Fruit fly (Drosophila melanogaster) whole organism, embryonic: ENCODE data around the gene nSMase.

Experiments
- CG10147 ChIP-seq: fragments of 200-800 bp; sonication (Bioruptor generic); optimal IDR thresholded peaks from 2 replicates; lab custom pipeline; 2019; ENCODE audit warnings: missing biosample characterization, mild to moderate bottlenecking, missing genetic modification characterization, moderate library complexity
- CG10267 ChIP-seq: fragments of 200-800 bp; sonication (Bioruptor generic); optimal IDR thresholded peaks from 2 replicates; lab custom pipeline; 2018; ENCODE audit warnings: missing biosample characterization, mild to moderate bottlenecking, missing genetic modification characterization, moderate library complexity
- CG10431 ChIP-seq: fragments of 200-800 bp; sonication (Bioruptor generic); optimal IDR thresholded peaks from 3 replicates; lab custom pipeline; 2018; ENCODE audit warnings: missing biosample characterization, mild to moderate bottlenecking, missing genetic modification characterization
- CG10654 ChIP-seq: fragments of 200-800 bp; sonication (Bioruptor generic); optimal IDR thresholded peaks from 2 replicates; lab custom pipeline; 2016; ENCODE audit warnings: missing biosample characterization, missing genetic modification characterization
- CG12299 ChIP-seq: fragments of 200-800 bp; sonication (Bioruptor generic); optimal IDR thresholded peaks from 2 replicates; lab custom pipeline; 2018; ENCODE audit warnings: missing biosample characterization, mild to moderate bottlenecking, missing genetic modification characterization
- CG13123 ChIP-seq: fragments of 200-800 bp; sonication (Bioruptor generic); optimal IDR thresholded peaks from 2 replicates; lab custom pipeline; 2016; ENCODE audit warnings: missing biosample characterization, missing genetic modification characterization
- CG15011 ChIP-seq: fragments of 200-800 bp; sonication (Bioruptor generic); optimal IDR thresholded peaks from 3 replicates; lab custom pipeline; 2018; ENCODE audit warnings: missing biosample characterization, mild to moderate bottlenecking, missing genetic modification characterization
- CG15269 ChIP-seq: fragments of 200-800 bp; sonication (Bioruptor generic); optimal IDR thresholded peaks from 2 replicates; lab custom pipeline; 2018; ENCODE audit warnings: missing biosample characterization, mild to moderate bottlenecking, missing genetic modification characterization, moderate library complexity
- CG2116 ChIP-seq: fragments of 200-800 bp; sonication (Bioruptor generic); optimal IDR thresholded peaks from 3 replicates; lab custom pipeline; 2018; ENCODE audit warnings: missing biosample characterization, mild to moderate bottlenecking, missing genetic modification characterization
- CG2875 ChIP-seq: fragments of 200-800 bp; sonication (Bioruptor generic); optimal IDR thresholded peaks from 2 replicates; lab custom pipeline; 2017; ENCODE audit warnings: missing biosample characterization, mild to moderate bottlenecking, missing genetic modification characterization, missing genetic modification reagents
- CG34376 ChIP-seq: fragments of 200-800 bp; sonication (Bioruptor generic); optimal IDR thresholded peaks from 2 replicates; lab custom pipeline; 2018; ENCODE audit warnings: missing biosample characterization, mild to moderate bottlenecking, missing genetic modification characterization
- CG4617 ChIP-seq: fragments of 200-800 bp; sonication (Bioruptor generic); optimal IDR thresholded peaks from 3 replicates; lab custom pipeline; 2016; ENCODE audit warnings: missing biosample characterization, missing genetic modification characterization, borderline replicate concordance
- CG4820 ChIP-seq: fragments of 200-800 bp; sonication (Bioruptor generic); optimal IDR thresholded peaks from 3 replicates; lab custom pipeline; 2016; ENCODE audit warnings: missing biosample characterization, missing genetic modification characterization
- CG4854 ChIP-seq: fragments of 200-800 bp; sonication (Bioruptor generic); optimal IDR thresholded peaks from 2 replicates; lab custom pipeline; 2016; ENCODE audit warnings: missing biosample characterization, missing genetic modification characterization, inconsistent platforms
- CG6791 ChIP-seq: fragments of 200-800 bp; sonication (Bioruptor generic); IDR thresholded peaks from 3 replicates; pipeline ENCODE4 v1.3.6; 2022; ENCODE audit warnings: missing biosample characterization, missing genetic modification characterization; ENCODE audit not compliant: partially characterized antibody
- CG7928 ChIP-seq: fragments of 200-800 bp; sonication (Bioruptor generic); optimal IDR thresholded peaks from 2 replicates; lab custom pipeline; 2017; ENCODE audit warnings: missing biosample characterization, mild to moderate bottlenecking, missing genetic modification characterization
- CG7987 ChIP-seq: fragments of 200-800 bp; sonication (Bioruptor generic); optimal IDR thresholded peaks from 2 replicates; lab custom pipeline; 2018; ENCODE audit warnings: missing biosample characterization, mild to moderate bottlenecking, missing genetic modification characterization, moderate library complexity
- CG9609 ChIP-seq: fragments of 200-800 bp; sonication (Bioruptor generic); optimal IDR thresholded peaks from 3 replicates; lab custom pipeline; 2016; ENCODE audit warnings: missing biosample characterization, missing genetic modification characterization
- Camta ChIP-seq: fragments of 200-800 bp; sonication (Bioruptor generic); optimal IDR thresholded peaks from 2 replicates; lab custom pipeline; 2016; ENCODE audit warnings: missing biosample characterization, missing genetic modification characterization
- D19B ChIP-seq: fragments of 200-800 bp; sonication (Bioruptor generic); optimal IDR thresholded peaks from 2 replicates; lab custom pipeline; 2017; ENCODE audit warnings: missing biosample characterization, mild to moderate bottlenecking, missing genetic modification characterization
- Dll ChIP-seq: fragments of 200-800 bp; sonication (Bioruptor generic); IDR thresholded peaks from 4 replicates; pipeline ENCODE4 v1.3.6; 2022; ENCODE audit warnings: missing biosample characterization, missing genetic modification characterization; ENCODE audit not compliant: partially characterized antibody
- Ets65A ChIP-seq: fragments of 200-800 bp; sonication (Bioruptor generic); peaks from one replicate; lab custom pipeline; 2016; ENCODE audit warnings: missing biosample characterization, missing genetic modification characterization
- HLH4C ChIP-seq: fragments of 200-800 bp; sonication (Bioruptor generic); IDR thresholded peaks from 3 replicates; pipeline ENCODE4 v1.3.6; 2022; ENCODE audit warnings: missing biosample characterization, missing genetic modification characterization; ENCODE audit not compliant: partially characterized antibody
- Hsf ChIP-seq: fragments of 200-800 bp; sonication (Bioruptor generic); optimal IDR thresholded peaks from 3 replicates; lab custom pipeline; 2016; ENCODE audit warnings: missing biosample characterization, missing genetic modification characterization
- Kr ChIP-seq: fragments of 200-800 bp; sonication (Bioruptor generic); optimal IDR thresholded peaks from 2 replicates; lab custom pipeline; 2017; ENCODE audit warnings: missing biosample characterization, mild to moderate bottlenecking, missing genetic modification characterization
- Lim3 ChIP-seq: fragments of 200-800 bp; sonication (Bioruptor generic); IDR thresholded peaks from 2 replicates; pipeline ENCODE4 v1.3.6; 2022; ENCODE audit warnings: missing biosample characterization, missing genetic modification characterization
- Max ChIP-seq: fragments of 200-800 bp; sonication (Bioruptor generic); optimal IDR thresholded peaks from 2 replicates; lab custom pipeline; 2016; ENCODE audit warnings: missing biosample characterization, mild to moderate bottlenecking, missing genetic modification characterization
- Rfx ChIP-seq: fragments of 200-800 bp; sonication (Bioruptor generic); IDR thresholded peaks from 2 replicates; pipeline ENCODE4 v1.3.6; 2022; ENCODE audit warnings: missing biosample characterization, missing genetic modification characterization
- Sin3A ChIP-seq: fragments of >200 bp; optimal IDR thresholded peaks from 2 replicates; lab custom pipeline; 2018
- ac ChIP-seq: fragments of 200-800 bp; sonication (Bioruptor generic); optimal IDR thresholded peaks from 3 replicates; lab custom pipeline; 2017; ENCODE audit warnings: missing biosample characterization, mild to moderate bottlenecking, missing genetic modification characterization
- br ChIP-seq: fragments of >200 bp; optimal IDR thresholded peaks from 2 replicates; lab custom pipeline; 2017
- bsh ChIP-seq, 2 experiments: fragments of 200-800 bp; sonication (Bioruptor generic); optimal IDR thresholded peaks; 2 replicates each; lab custom pipeline; 2017 to 2018; ENCODE audit warnings: mild to moderate bottlenecking in 2 of 2, missing biosample characterization in 2 of 2, missing genetic modification characterization in 2 of 2, moderate library complexity in 1 of 2
- cad ChIP-seq: fragments of >200 bp; optimal IDR thresholded peaks from 2 replicates; lab custom pipeline; 2017; ENCODE audit warnings: missing biosample characterization, missing genetic modification characterization
- chinmo ChIP-seq: fragments of 200-800 bp; sonication (Bioruptor generic); IDR thresholded peaks from 4 replicates; pipeline ENCODE4 v1.3.6; 2022; ENCODE audit warnings: missing biosample characterization, missing genetic modification characterization; ENCODE audit not compliant: partially characterized antibody
- chm ChIP-seq: fragments of 200-800 bp; sonication (Bioruptor generic); IDR thresholded peaks from 2 replicates; pipeline ENCODE4 v1.3.6; 2022; ENCODE audit warnings: missing biosample characterization, missing genetic modification characterization
- croc ChIP-seq: fragments of 200-800 bp; sonication (Bioruptor generic); conservative IDR thresholded peaks from 3 replicates; pipeline ENCODE4 v1.3.6; 2022; ENCODE audit warnings: missing biosample characterization, missing genetic modification characterization
- crp ChIP-seq, 2 experiments: fragments of 200-800 bp; sonication (Bioruptor generic); optimal IDR thresholded peaks; 2 replicates in 1 of 2; 3 replicates in 1 of 2; lab custom pipeline; 2017; ENCODE audit warnings: missing biosample characterization in 2 of 2, missing genetic modification characterization in 2 of 2, mild to moderate bottlenecking in 1 of 2, moderate library complexity in 1 of 2
- dati ChIP-seq: fragments of 200-800 bp; sonication (Bioruptor generic); IDR thresholded peaks from 2 replicates; pipeline ENCODE4 v1.3.6; 2022; ENCODE audit warnings: missing biosample characterization, missing genetic modification characterization
- ewg ChIP-seq: fragments of 200-800 bp; sonication (Bioruptor generic); optimal IDR thresholded peaks from 3 replicates; lab custom pipeline; 2017; ENCODE audit warnings: mild to moderate bottlenecking, missing biosample characterization, missing genetic modification reagents, missing genetic modification characterization
- gce ChIP-seq: fragments of 200-800 bp; sonication (Bioruptor generic); IDR thresholded peaks from 3 replicates; pipeline ENCODE4 v1.3.6; 2022; ENCODE audit warnings: missing biosample characterization, missing genetic modification characterization
- hb ChIP-seq: fragments of 200-800 bp; sonication (Bioruptor generic); IDR thresholded peaks from 3 replicates; pipeline ENCODE4 v1.3.6; 2022; ENCODE audit warnings: missing biosample characterization, missing genetic modification characterization; ENCODE audit not compliant: partially characterized antibody
- hbn ChIP-seq: fragments of 200-800 bp; sonication (Bioruptor generic); IDR thresholded peaks from 2 replicates; pipeline ENCODE4 v1.3.6; 2022; ENCODE audit warnings: missing biosample characterization, missing genetic modification characterization; ENCODE audit not compliant: partially characterized antibody
- lmd ChIP-seq: fragments of 200-800 bp; sonication (Bioruptor generic); IDR thresholded peaks from 2 replicates; pipeline ENCODE4 v1.3.6; 2022; ENCODE audit warnings: missing biosample characterization, missing genetic modification characterization
- luna ChIP-seq: fragments of 200-800 bp; sonication (Bioruptor generic); optimal IDR thresholded peaks from 2 replicates; lab custom pipeline; 2016; ENCODE audit warnings: missing biosample characterization, missing genetic modification characterization
- p53 ChIP-seq: fragments of 200-800 bp; sonication (Bioruptor generic); optimal IDR thresholded peaks from 2 replicates; lab custom pipeline; 2016; ENCODE audit warnings: missing biosample characterization, missing genetic modification characterization
- prd ChIP-seq, 3 experiments: fragments of >200 bp in 2 of 3; fragments of 200-800 bp in 1 of 3; sonication (Bioruptor generic) in 1 of 3; optimal IDR thresholded peaks in 2 of 3; IDR thresholded peaks in 1 of 3; 2 replicates in 2 of 3; 3 replicates in 1 of 3; pipeline versions ENCODE4 v1.3.6 to Lab custom; 2017 to 2022; ENCODE audit warnings: missing biosample characterization in 1 of 3, missing genetic modification characterization in 1 of 3
- scrt ChIP-seq: fragments of 200-800 bp; sonication (Bioruptor generic); optimal IDR thresholded peaks from 2 replicates; lab custom pipeline; 2018; ENCODE audit warnings: missing biosample characterization, mild to moderate bottlenecking, missing genetic modification characterization, moderate library complexity
- slou ChIP-seq: fragments of 200-800 bp; sonication (Bioruptor generic); optimal IDR thresholded peaks from 3 replicates; lab custom pipeline; 2016; ENCODE audit warnings: missing biosample characterization, missing genetic modification characterization
- tin ChIP-seq: fragments of 200-800 bp; sonication (Bioruptor generic); optimal IDR thresholded peaks from 3 replicates; lab custom pipeline; 2016; ENCODE audit warnings: missing biosample characterization, missing genetic modification characterization
- vnd ChIP-seq: fragments of 200-800 bp; sonication (Bioruptor generic); IDR thresholded peaks from 3 replicates; pipeline ENCODE4 v1.3.6; 2022; ENCODE audit warnings: missing biosample characterization, missing genetic modification characterization; ENCODE audit not compliant: partially characterized antibody

nSMase gene

dm6 chr3L:3197464-3197863 lies 21.5 kb upstream of the nSMase start, which contains the start of gene CG14966 (continued):
- TF ChIP-seq Camta (GFP tag; lab: Kevin White, UChicago) = peak; percentile 0
- no peak for TF ChIP-seq CG4820 (GFP tag; lab: Kevin White, UChicago)
- TF ChIP-seq CG2875 = no peak
- TF ChIP-seq Lim3 (GFP tag; lab: Robert Waterston, UW) = no peak
- peak; percentile 84 to 98 for TF ChIP-seq crp (GFP tag; optimal IDR thresholded peaks at IDR 0.05; lab: Kevin White, UChicago)
- no peak for TF ChIP-seq dati
- TF ChIP-seq vnd (GFP tag; lab: Robert Waterston, UW) = peak; percentile 75
- TF ChIP-seq ac = no peak
- TF ChIP-seq CG15011 (GFP tag; lab: Kevin White, UChicago) = no peak
- no peak for TF ChIP-seq cad (GFP tag; lab: Kevin White, UChicago)
- TF ChIP-seq Dll (GFP tag; lab: Robert Waterston, UW) = peak; percentile 91
- peak; percentile 30; the same call in 1 of the 2 replicates for TF ChIP-seq chm (GFP tag; lab: Robert Waterston, UW)
- TF ChIP-seq hb (GFP tag; lab: Robert Waterston, UW) = peak; percentile 78; the same call in 2 of the 3 replicates
- peak; percentile 73 for TF ChIP-seq Rfx
- no peak for TF ChIP-seq lmd (GFP tag; lab: Robert Waterston, UW)
- no peak for TF ChIP-seq CG9609 (GFP tag; lab: Kevin White, UChicago)
- peak; percentile 24 for TF ChIP-seq Sin3A (lab: Kevin White, UChicago)
- TF ChIP-seq croc (GFP tag; lab: Robert Waterston, UW) = no peak
- peak; percentile 89 for TF ChIP-seq CG10431
- TF ChIP-seq CG4617 = peak; percentile 7
- TF ChIP-seq CG7928 (GFP tag; lab: Kevin White, UChicago) = peak; percentile 97
- peak; percentile 96 for TF ChIP-seq scrt (GFP tag; lab: Kevin White, UChicago)
- TF ChIP-seq hbn (GFP tag; lab: Robert Waterston, UW) = peak; percentile 85
- peak; percentile 39 for TF ChIP-seq tin (GFP tag; lab: Kevin White, UChicago)
- no peak for TF ChIP-seq CG13123
- TF ChIP-seq CG15269 = peak; percentile 12
- no peak for TF ChIP-seq br
- TF ChIP-seq luna = peak; percentile 43
- TF ChIP-seq gce = no peak
- TF ChIP-seq Ets65A = peak; percentile 27
- TF ChIP-seq Hsf (GFP tag; lab: Kevin White, UChicago) = peak; percentile 15
- peak; percentile 11 for TF ChIP-seq p53
- TF ChIP-seq chinmo (GFP tag; lab: Robert Waterston, UW) = peak; percentile 53; the same call in 1 of the 4 replicates
- TF ChIP-seq CG10654 (GFP tag; lab: Kevin White, UChicago) = no peak
- TF ChIP-seq HLH4C (GFP tag; lab: Robert Waterston, UW) = peak; percentile 76
- peak; percentile 19 for TF ChIP-seq CG4854 (GFP tag; lab: Kevin White, UChicago)
- peak; percentile 68 for TF ChIP-seq CG10267
- TF ChIP-seq slou (GFP tag; lab: Kevin White, UChicago) = no peak
- no peak for TF ChIP-seq D19B
- TF ChIP-seq Kr = no peak
- TF ChIP-seq CG34376 = peak; percentile 79
- TF ChIP-seq CG6791 (GFP tag; lab: Robert Waterston, UW) = peak; percentile 91
- peak; percentile 43 for TF ChIP-seq CG2116 (GFP tag; lab: Kevin White, UChicago)
- no peak for TF ChIP-seq prd (optimal IDR thresholded peaks at IDR 0.05; lab: Kevin White, UChicago)
- TF ChIP-seq prd (GFP tag; IDR thresholded peaks at IDR 0.05; lab: Robert Waterston, UW) = 0 out of 3 replicates have a peak, but pooled peaks have one; percentile 8
- TF ChIP-seq CG10147 (GFP tag; lab: Kevin White, UChicago) = peak; percentile 5
- no peak for TF ChIP-seq CG12299 (tag; lab: Kevin White, UChicago)
- peak; percentile 36 for TF ChIP-seq Max
- no peak for TF ChIP-seq ewg (GFP tag; lab: Kevin White, UChicago)
- no peak for TF ChIP-seq bsh (GFP tag; optimal IDR thresholded peaks at IDR 0.05; lab: Kevin White, UChicago)
- TF ChIP-seq CG7987 (GFP tag; lab: Kevin White, UChicago) = peak; percentile 2
